Worm (Caenorhabditis elegans) whole organism, midembryonic: ENCODE results near the gene F46F5.16.
"Not testable (repeated sequence)": the region's sequence is repeated elsewhere in the genome, so short reads cannot be mapped to it uniquely, and the experiment has no call there.

Source experiments
- T22C8.4 ChIP-seq: fragments of 200-800 bp; sonication (Bioruptor generic); IDR thresholded peaks from 2 replicates; pipeline ENCODE4 v1.3.6; 2022; ENCODE audit warnings: missing genetic modification characterization, missing compliant biosample characterization
- cog-1 ChIP-seq: sonication (generic microtip); optimal IDR thresholded peaks from 2 replicates; lab custom pipeline; 2016; ENCODE audit warnings: missing genetic modification characterization, missing compliant biosample characterization
- flt-1 ChIP-seq: fragments of 200-800 bp; sonication (Bioruptor generic); IDR thresholded peaks from 2 replicates; pipeline ENCODE4 v1.3.6; 2022; ENCODE audit warnings: missing genetic modification characterization, missing compliant biosample characterization
- klf-2 ChIP-seq: fragments of 200-800 bp; sonication (Bioruptor generic); conservative IDR thresholded peaks from 2 replicates; pipeline ENCODE4 v1.3.6; 2022; ENCODE audit warnings: missing genetic modification reagents, missing genetic modification characterization, missing compliant biosample characterization
- med-1 ChIP-seq: sonication (generic microtip); optimal IDR thresholded peaks from 2 replicates; lab custom pipeline; 2017; ENCODE audit warnings: missing genetic modification characterization, mild to moderate bottlenecking, missing compliant biosample characterization, antibody characterized with exemption, missing genetic modification reagents; ENCODE audit not compliant: insufficient read depth
- ref-1 ChIP-seq: fragments of 200-800 bp; sonication (Bioruptor generic); conservative IDR thresholded peaks from 2 replicates; pipeline ENCODE4 v1.3.6; 2022; ENCODE audit warnings: missing genetic modification reagents, missing genetic modification characterization, missing compliant biosample characterization
- tab-1 ChIP-seq: fragments of 200-800 bp; sonication (Bioruptor generic); IDR thresholded peaks from 2 replicates; pipeline ENCODE4 v1.3.6; 2022; ENCODE audit warnings: missing genetic modification characterization, missing compliant biosample characterization
- ztf-23 ChIP-seq: fragments of 200-800 bp; sonication (Bioruptor generic); IDR thresholded peaks from 2 replicates; pipeline ENCODE4 v1.3.6; 2022; ENCODE audit warnings: missing genetic modification reagents, missing genetic modification characterization, missing compliant biosample characterization
- ztf-29 ChIP-seq: fragments of 200-800 bp; sonication (Bioruptor generic); IDR thresholded peaks from 2 replicates; pipeline ENCODE4 v1.3.6; 2022; ENCODE audit warnings: missing genetic modification reagents, missing genetic modification characterization, missing compliant biosample characterization

F46F5.16 gene

DNA sequence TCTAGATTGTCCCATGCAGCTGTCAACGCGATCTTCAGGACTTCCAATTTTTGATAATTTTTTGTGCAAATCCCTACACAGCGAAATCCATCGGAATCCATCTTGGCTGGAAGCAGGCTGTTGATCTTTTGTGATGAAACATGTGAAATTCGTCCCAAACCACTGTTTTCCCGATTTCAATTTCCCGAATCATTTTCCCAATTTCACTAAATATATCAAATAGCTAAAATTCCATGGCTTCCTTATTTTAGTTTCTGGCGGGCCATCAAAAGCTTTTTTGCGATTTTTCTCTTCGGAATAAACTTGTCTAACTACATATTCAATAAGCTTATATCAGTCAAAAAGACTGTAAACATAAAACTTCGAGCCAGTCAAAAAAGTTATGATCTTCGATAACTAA, 34.5 kb downstream of the F46F5.16 start, which contains the start of gene F46F5.8:
F46F5.8 (minus strand) TSS at position 101 of the 400 bp plus-strand sequence.
- TF ChIP-seq cog-1 (no peak), klf-2 (GFP tag; lab: Robert Waterston, UW) (no peak), med-1 (GFP tag; lab: Kevin White, UChicago) (no peak), ref-1 (GFP tag; lab: Robert Waterston, UW) (no peak), T22C8.4 (no peak), ztf-23 (GFP tag; lab: Robert Waterston, UW) (no peak), ztf-29 (GFP tag; lab: Robert Waterston, UW) (no peak), tab-1 (GFP tag; lab: Robert Waterston, UW) (no peak), flt-1 (GFP tag; lab: Robert Waterston, UW) (no peak)

DNA sequence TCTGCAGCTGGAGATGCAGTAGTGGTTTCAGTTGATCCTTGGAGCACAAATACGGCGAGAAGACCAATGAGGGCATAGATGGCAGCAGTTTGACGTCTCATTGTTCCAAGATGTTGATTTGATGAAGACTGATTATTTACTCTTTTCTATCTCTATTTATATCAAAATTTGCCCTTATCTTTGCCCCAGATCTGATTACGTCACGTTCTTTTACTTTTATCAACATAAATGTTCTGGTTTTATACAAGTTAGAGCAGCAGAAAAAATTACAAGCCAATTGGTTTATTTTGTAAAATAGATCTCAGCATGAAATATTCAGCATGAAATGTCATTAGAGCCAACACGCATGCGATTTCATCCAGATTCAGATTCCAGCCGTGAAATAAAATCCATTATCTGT, 35.7 kb downstream of the F46F5.16 start, which contains the start of gene msrp-4:
msrp-4 (minus strand) TSS at position 101 of the 400 bp plus-strand sequence.
- not testable (repeated sequence) for TF ChIP-seq ztf-29 (GFP tag; lab: Robert Waterston, UW); ztf-23 (GFP tag; lab: Robert Waterston, UW); med-1 (GFP tag; lab: Kevin White, UChicago)

DNA sequence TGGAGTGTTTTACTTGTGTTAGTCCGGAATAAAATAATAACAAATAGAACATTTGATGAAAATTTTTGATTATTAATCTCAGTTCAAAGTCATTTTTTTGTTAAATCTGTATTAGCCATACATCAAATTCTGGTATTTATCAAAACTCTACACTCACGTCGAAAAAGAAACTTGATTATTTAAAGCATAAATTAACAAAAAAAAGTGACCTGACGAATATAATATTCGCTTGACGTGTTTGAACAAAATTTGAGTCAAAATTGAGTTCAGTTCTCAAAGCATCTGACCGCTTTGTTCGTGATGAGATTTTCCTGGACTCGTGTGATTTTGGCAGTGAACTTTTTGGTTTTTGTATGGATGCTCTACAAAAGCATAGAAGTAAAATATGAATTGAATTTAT, 36.5 kb downstream of the F46F5.16 start, which contains the start of gene F46F5.10:
F46F5.10 (plus strand) TSS at position 301 of the 400 bp plus-strand sequence.
- TF ChIP-seq T22C8.4 (no peak), ref-1 (GFP tag; lab: Robert Waterston, UW) (no peak), ztf-29 (GFP tag; lab: Robert Waterston, UW) (no peak), flt-1 (GFP tag; lab: Robert Waterston, UW) (no peak), klf-2 (GFP tag; lab: Robert Waterston, UW) (no peak)

DNA sequence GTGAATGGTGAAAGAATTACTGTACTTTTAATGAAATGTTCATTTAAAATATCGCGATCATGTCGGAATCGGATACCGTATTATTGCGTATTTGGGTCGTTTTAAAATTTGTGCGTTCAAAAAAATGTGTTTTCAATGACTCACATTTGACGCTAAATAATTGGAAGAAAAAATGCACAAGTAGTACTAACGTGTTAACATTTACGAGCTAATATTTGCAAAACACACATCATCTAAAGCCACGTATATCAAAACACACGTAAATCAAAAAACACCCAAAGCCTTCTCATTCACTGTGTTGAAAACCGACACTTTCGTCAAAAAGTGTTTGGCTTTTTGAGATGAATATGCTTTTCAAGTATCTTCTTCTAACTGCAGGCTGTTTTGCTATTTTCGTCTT, 38.5 kb downstream of the F46F5.16 start, which contains the start of gene F28A10.1:
F28A10.1 (plus strand) TSS at position 301 of the 400 bp plus-strand sequence.
- TF ChIP-seq ref-1 (GFP tag; lab: Robert Waterston, UW) = no peak
- TF ChIP-seq tab-1 (GFP tag; lab: Robert Waterston, UW) = no peak
- no peak for TF ChIP-seq T22C8.4
- no peak for TF ChIP-seq flt-1 (GFP tag; lab: Robert Waterston, UW)
- no peak for TF ChIP-seq ztf-29 (GFP tag; lab: Robert Waterston, UW)
- TF ChIP-seq med-1 (GFP tag; lab: Kevin White, UChicago) = no peak
- no peak for TF ChIP-seq klf-2 (GFP tag; lab: Robert Waterston, UW)
- TF ChIP-seq ztf-23 (GFP tag; lab: Robert Waterston, UW) = no peak
- TF ChIP-seq cog-1 = no peak
